Worm (Caenorhabditis elegans) whole organism, late embryonic: Measurements from ENCODE around the gene T03F6.10.

Experiments used
- C08G9.2 ChIP-seq: sonication (generic microtip); optimal IDR thresholded peaks from 2 replicates; lab custom pipeline; 2016; ENCODE audit warnings: mild to moderate bottlenecking, missing genetic modification characterization, moderate library complexity, missing compliant biosample characterization
- F13H6.1 ChIP-seq: sonication (generic microtip); optimal IDR thresholded peaks from 2 replicates; lab custom pipeline; 2016; ENCODE audit warnings: missing genetic modification characterization, missing compliant biosample characterization
- K02D7.2 ChIP-seq: sonication (generic microtip); optimal IDR thresholded peaks from 2 replicates; lab custom pipeline; 2017; ENCODE audit warnings: mild to moderate bottlenecking, missing genetic modification characterization, missing compliant biosample characterization
- T23F11.4 ChIP-seq: fragments of 200-800 bp; sonication (Bioruptor generic); optimal IDR thresholded peaks from 2 replicates; lab custom pipeline; 2018; ENCODE audit warnings: mild to moderate bottlenecking, missing genetic modification characterization, missing compliant biosample characterization
- Y22D7AL.16 ChIP-seq: sonication (generic microtip); optimal IDR thresholded peaks from 2 replicates; lab custom pipeline; 2016; ENCODE audit warnings: missing genetic modification characterization, missing compliant biosample characterization
- ahr-1 ChIP-seq: sonication (generic microtip); optimal IDR thresholded peaks from 2 replicates; lab custom pipeline; 2016; ENCODE audit warnings: missing genetic modification characterization, missing compliant biosample characterization
- ama-1 ChIP-seq: fragments of 150-350 bp; optimal IDR thresholded peaks from 2 replicates; lab custom pipeline; 2014
- ceh-14 ChIP-seq: sonication (generic microtip); optimal IDR thresholded peaks from 2 replicates; lab custom pipeline; 2016; ENCODE audit warnings: missing genotype, missing genetic modification characterization, missing compliant biosample characterization
- ceh-18 ChIP-seq: sonication (generic microtip); optimal IDR thresholded peaks from 2 replicates; lab custom pipeline; 2016; ENCODE audit warnings: missing genetic modification characterization, missing compliant biosample characterization
- ceh-2 ChIP-seq: sonication (generic microtip); optimal IDR thresholded peaks from 2 replicates; lab custom pipeline; 2016; ENCODE audit warnings: missing genotype, missing genetic modification characterization, missing compliant biosample characterization
- ceh-30 ChIP-seq: fragments of 150-350 bp; optimal IDR thresholded peaks from 2 replicates; lab custom pipeline; 2014; ENCODE audit warnings: missing biosample characterization, missing genetic modification characterization
- ceh-31 ChIP-seq: sonication (generic microtip); optimal IDR thresholded peaks from 2 replicates; lab custom pipeline; 2016; ENCODE audit warnings: missing genetic modification characterization, missing compliant biosample characterization
- ceh-34 ChIP-seq: sonication (generic microtip); optimal IDR thresholded peaks from 2 replicates; lab custom pipeline; 2016; ENCODE audit warnings: mild to moderate bottlenecking, missing genetic modification characterization, missing compliant biosample characterization
- ceh-45 ChIP-seq: fragments of 200-800 bp; sonication (Bioruptor generic); IDR thresholded peaks from 2 replicates; pipeline ENCODE4 v1.3.6; 2022; ENCODE audit warnings: missing genetic modification reagents, missing genetic modification characterization, missing compliant biosample characterization
- ceh-6 ChIP-seq: fragments of 200-800 bp; sonication (Bioruptor generic); optimal IDR thresholded peaks from 2 replicates; lab custom pipeline; 2018; ENCODE audit warnings: mild to moderate bottlenecking, missing genetic modification characterization, missing compliant biosample characterization
- ceh-9 ChIP-seq: sonication (generic microtip); optimal IDR thresholded peaks from 2 replicates; lab custom pipeline; 2016; ENCODE audit warnings: mild to moderate bottlenecking, missing genetic modification characterization, inconsistent platforms, missing compliant biosample characterization
- dmd-4 ChIP-seq: sonication (generic microtip); optimal IDR thresholded peaks from 2 replicates; lab custom pipeline; 2016; ENCODE audit warnings: borderline replicate concordance, missing genetic modification characterization, missing compliant biosample characterization
- elt-4 ChIP-seq: sonication (generic microtip); optimal IDR thresholded peaks from 2 replicates; lab custom pipeline; 2016; ENCODE audit warnings: missing genetic modification characterization, missing compliant biosample characterization
- ets-4 ChIP-seq: sonication (generic microtip); optimal IDR thresholded peaks from 2 replicates; lab custom pipeline; 2016; ENCODE audit warnings: missing genetic modification characterization, missing compliant biosample characterization
- fax-1 ChIP-seq: sonication (generic microtip); optimal IDR thresholded peaks from 2 replicates; lab custom pipeline; 2016; ENCODE audit warnings: missing genotype, missing genetic modification characterization, missing compliant biosample characterization
- fkh-10 ChIP-seq: fragments of 150-350 bp; optimal IDR thresholded peaks from 2 replicates; lab custom pipeline; 2014; ENCODE audit warnings: missing biosample characterization, missing genetic modification reagents, missing genetic modification characterization
- fkh-6 ChIP-seq: sonication (generic microtip); optimal IDR thresholded peaks from 2 replicates; lab custom pipeline; 2016; ENCODE audit warnings: missing genetic modification characterization, missing compliant biosample characterization
- gmeb-2 ChIP-seq: sonication (generic microtip); optimal IDR thresholded peaks from 2 replicates; lab custom pipeline; 2016; ENCODE audit warnings: missing genetic modification characterization, inconsistent platforms, missing compliant biosample characterization
- hlh-30 ChIP-seq: sonication (generic microtip); optimal IDR thresholded peaks from 2 replicates; lab custom pipeline; 2017; ENCODE audit warnings: antibody characterized with exemption, missing genetic modification characterization, missing compliant biosample characterization; ENCODE audit not compliant: insufficient read depth
- hlh-6 ChIP-seq: sonication (generic microtip); optimal IDR thresholded peaks from 2 replicates; lab custom pipeline; 2016; ENCODE audit warnings: missing genotype, missing genetic modification characterization, missing compliant biosample characterization
- hlh-8 ChIP-seq: sonication (generic microtip); optimal IDR thresholded peaks from 2 replicates; lab custom pipeline; 2016; ENCODE audit warnings: missing genotype, missing genetic modification characterization, missing compliant biosample characterization
- lim-6 ChIP-seq: sonication (generic microtip); optimal IDR thresholded peaks from 2 replicates; lab custom pipeline; 2016; ENCODE audit warnings: missing genetic modification characterization, missing compliant biosample characterization
- madf-2 ChIP-seq: sonication (generic microtip); optimal IDR thresholded peaks from 2 replicates; lab custom pipeline; 2017; ENCODE audit warnings: missing genetic modification characterization, missing compliant biosample characterization
- nhr-11 ChIP-seq: fragments of 150-350 bp; optimal IDR thresholded peaks from 2 replicates; lab custom pipeline; 2014; ENCODE audit warnings: missing biosample characterization, missing genetic modification characterization
- nhr-232 ChIP-seq: sonication (generic microtip); optimal IDR thresholded peaks from 2 replicates; lab custom pipeline; 2016; ENCODE audit warnings: missing genetic modification characterization, missing compliant biosample characterization
- pag-3 ChIP-seq: sonication (generic microtip); optimal IDR thresholded peaks from 2 replicates; lab custom pipeline; 2016; ENCODE audit warnings: missing compliant biosample characterization, missing genetic modification characterization, borderline replicate concordance
- pax-1 ChIP-seq: fragments of 150-350 bp; optimal IDR thresholded peaks from 2 replicates; lab custom pipeline; 2014; ENCODE audit warnings: missing biosample characterization, missing genetic modification characterization
- rnt-1 ChIP-seq: sonication (generic microtip); optimal IDR thresholded peaks from 2 replicates; lab custom pipeline; 2016; ENCODE audit warnings: missing genetic modification characterization, missing compliant biosample characterization
- sdc-2 ChIP-seq: sonication (generic microtip); optimal IDR thresholded peaks from 2 replicates; lab custom pipeline; 2016; ENCODE audit warnings: missing genotype, missing genetic modification characterization, missing compliant biosample characterization
- sox-2 ChIP-seq: fragments of 200-800 bp; sonication (Bioruptor generic); IDR thresholded peaks from 2 replicates; pipeline ENCODE4 v1.3.6; 2022; ENCODE audit warnings: missing genetic modification reagents, missing genetic modification characterization, missing compliant biosample characterization
- sox-4 ChIP-seq: sonication (generic microtip); optimal IDR thresholded peaks from 2 replicates; lab custom pipeline; 2017; ENCODE audit warnings: mild to moderate bottlenecking, missing genetic modification characterization, inconsistent platforms, missing compliant biosample characterization
- syd-9 ChIP-seq: sonication (generic microtip); optimal IDR thresholded peaks from 2 replicates; lab custom pipeline; 2016; ENCODE audit warnings: mild to moderate bottlenecking, missing genetic modification characterization, moderate library complexity, missing compliant biosample characterization
- tbx-2 ChIP-seq: sonication (generic microtip); optimal IDR thresholded peaks from 2 replicates; lab custom pipeline; 2016; ENCODE audit warnings: missing genetic modification characterization, missing compliant biosample characterization
- tbx-7 ChIP-seq: sonication (generic microtip); optimal IDR thresholded peaks from 2 replicates; lab custom pipeline; 2016; ENCODE audit warnings: missing genotype, missing genetic modification characterization, missing compliant biosample characterization
- unc-42 ChIP-seq: sonication (generic microtip); optimal IDR thresholded peaks from 2 replicates; lab custom pipeline; 2016; ENCODE audit warnings: missing genotype, missing genetic modification characterization, missing compliant biosample characterization

T03F6.10 gene

DNA sequence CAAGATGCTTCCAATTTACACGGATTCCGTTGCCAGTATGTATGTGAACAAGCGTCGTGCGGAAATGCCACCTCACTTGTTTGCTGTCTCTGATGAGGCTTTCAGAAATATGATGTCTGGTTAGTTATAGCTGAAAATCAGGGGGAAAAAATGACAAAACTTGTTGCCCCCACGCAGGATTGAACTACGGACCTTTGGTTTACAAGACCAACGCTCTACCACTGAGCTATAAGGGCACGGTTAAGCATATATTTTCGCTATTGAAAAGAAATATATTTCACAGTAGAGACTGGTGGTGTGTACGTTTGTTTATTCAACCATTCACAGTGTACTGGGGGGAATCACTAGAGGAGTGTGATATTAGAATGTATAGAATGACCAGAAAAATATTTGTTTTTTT, 33.1 kb upstream of the T03F6.10 start:
- TF ChIP-seq ahr-1 (tag; lab: Kevin White, UChicago) (no peak), pax-1 (tag; lab: Kevin White, UChicago) (no peak), rnt-1 (tag; lab: Kevin White, UChicago) (no peak), fax-1 (tag; lab: Kevin White, UChicago) (no peak), ceh-14 (no peak), madf-2 (no peak), dmd-4 (tag; lab: Kevin White, UChicago) (no peak), ceh-9 (tag; lab: Kevin White, UChicago) (no peak), sdc-2 (no peak), ceh-34 (no peak), ceh-45 (GFP tag; lab: Robert Waterston, UW) (no peak), ceh-18 (tag; lab: Kevin White, UChicago) (no peak)

DNA sequence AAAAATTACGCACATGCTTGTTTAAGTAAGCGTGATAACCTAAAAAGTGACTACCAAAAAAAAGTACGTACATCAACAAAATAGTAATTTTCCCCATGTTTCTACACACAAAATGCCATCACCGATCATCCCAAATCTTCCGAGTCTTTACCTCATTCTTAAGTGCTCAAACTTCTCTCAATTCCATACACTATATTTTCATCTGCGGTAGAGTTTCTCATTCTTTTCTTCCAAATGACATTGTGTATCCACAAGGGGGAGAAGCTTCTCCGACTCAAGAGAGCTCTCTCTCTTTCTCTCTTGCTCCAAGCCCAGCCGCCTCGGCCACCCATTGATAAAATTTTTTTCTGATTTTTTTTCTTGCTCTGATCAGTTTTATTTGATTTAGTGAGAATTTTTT, 31.4 kb upstream of the T03F6.10 start, which contains the start of gene myo-6:
TSS of gene myo-6 (plus strand) at position 301 of the 400 bp plus-strand sequence.
- TF ChIP-seq madf-2 (no peak), sdc-2 (no peak), ceh-30 (tag; lab: Kevin White, UChicago) (no peak), C08G9.2 (tag; lab: Kevin White, UChicago) (no peak), hlh-6 (tag; lab: Kevin White, UChicago) (no peak), ets-4 (tag; lab: Kevin White, UChicago) (no peak), hlh-30 (no peak), ceh-2 (tag; lab: Kevin White, UChicago) (no peak), F13H6.1 (tag; lab: Kevin White, UChicago) (no peak), syd-9 (no peak), unc-42 (tag; lab: Kevin White, UChicago) (no peak), rnt-1 (tag; lab: Kevin White, UChicago) (no peak), ceh-31 (tag; lab: Kevin White, UChicago) (no peak), lim-6 (tag; lab: Kevin White, UChicago) (no peak)

DNA sequence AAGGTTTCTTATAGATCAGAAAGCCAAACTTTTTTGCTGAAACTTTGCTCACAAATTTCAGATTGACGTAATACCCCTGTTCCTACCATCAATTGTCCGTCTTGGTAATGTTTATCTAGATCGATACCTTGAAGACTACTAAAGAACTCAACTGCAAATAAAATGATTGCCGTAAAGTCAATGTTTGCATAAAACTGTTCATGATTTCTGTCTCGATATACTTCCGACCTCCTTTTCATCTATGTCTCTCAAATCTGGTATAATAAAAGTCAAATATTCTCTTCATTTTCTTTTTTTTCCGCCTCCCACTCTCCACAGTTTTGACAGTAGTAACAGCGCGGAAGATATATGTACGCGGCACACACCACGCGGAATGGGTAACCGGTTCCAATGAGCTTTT, 27.4 kb upstream of the T03F6.10 start, which contains the start of gene nas-1:
TSS of gene nas-1 (plus strand) at position 301 of the 400 bp plus-strand sequence.
- TF ChIP-seq hlh-6 (tag; lab: Kevin White, UChicago) (no peak), fax-1 (tag; lab: Kevin White, UChicago) (no peak), nhr-232 (tag; lab: Kevin White, UChicago) (no peak), pax-1 (tag; lab: Kevin White, UChicago) (no peak), madf-2 (no peak), sox-4 (tag; lab: Kevin White, UChicago) (no peak), Y22D7AL.16 (tag; lab: Kevin White, UChicago) (no peak), pag-3 (tag; lab: Kevin White, UChicago) (no peak), T23F11.4 (GFP tag; lab: Kevin White, UChicago) (no peak), ceh-30 (tag; lab: Kevin White, UChicago) (no peak), ceh-45 (GFP tag; lab: Robert Waterston, UW) (no peak), nhr-11 (tag; lab: Kevin White, UChicago) (no peak), fkh-6 (tag; lab: Kevin White, UChicago) (no peak), hlh-8 (no peak), C08G9.2 (tag; lab: Kevin White, UChicago) (no peak), tbx-7 (tag; lab: Kevin White, UChicago) (no peak), ama-1 (no peak), ceh-6 (no peak)

DNA sequence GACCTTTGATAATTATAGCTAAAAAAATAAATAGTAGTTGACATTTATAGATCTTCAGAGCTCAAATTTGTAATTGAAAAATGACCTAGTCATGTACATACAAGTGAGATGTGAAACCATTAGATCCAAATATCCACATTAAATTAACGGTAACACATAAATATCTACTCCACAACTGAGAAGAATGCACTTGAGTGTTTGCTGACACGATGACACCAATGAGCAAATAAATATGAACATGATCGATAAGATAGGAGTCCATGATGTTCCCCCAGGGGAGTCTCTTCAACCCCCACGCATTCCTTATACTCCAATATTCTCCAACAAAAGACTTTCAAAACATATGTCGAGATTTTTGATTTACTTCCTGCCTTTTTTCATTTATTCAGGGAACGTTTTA, 26.3 kb upstream of the T03F6.10 start, which contains the start of gene ttr-52:
TSS of gene ttr-52 (plus strand) at position 301 of the 400 bp plus-strand sequence.
- TF ChIP-seq ceh-14 (no peak), elt-4 (tag; lab: Kevin White, UChicago) (no peak), tbx-2 (tag; lab: Kevin White, UChicago) (no peak), hlh-8 (no peak), syd-9 (no peak), gmeb-2 (no peak), fkh-10 (GFP tag; lab: Kevin White, UChicago) (no peak), K02D7.2 (tag; lab: Kevin White, UChicago) (no peak), sox-2 (GFP tag; lab: Robert Waterston, UW) (no peak)
- TF ChIP-seq, all 69 proteins: peak for 0
